Worm (Caenorhabditis elegans) whole organism, L1 larva: ENCODE measurements around the gene gcc-2.

Experiments
- ces-1 ChIP-seq: fragments of 150-350 bp; optimal IDR thresholded peaks from 2 replicates; lab custom pipeline; 2014; ENCODE audit warnings: missing biosample characterization, missing genetic modification reagents, missing genetic modification characterization
- unc-62 ChIP-seq: fragments of 150-350 bp; optimal IDR thresholded peaks from 2 replicates; lab custom pipeline; 2014; ENCODE audit warnings: missing biosample characterization, missing genetic modification reagents, missing genetic modification characterization

- TF ChIP-seq unc-62 (GFP tag; lab: Kevin White, UChicago) (no peak), ces-1 (no peak)
Measured at ce11 chrIII:9766175-9766574, 4.2 kb upstream of the gcc-2 start, which contains the start of gene cbp-1.
